Worm (Caenorhabditis elegans) whole organism, L4/young adult: ENCODE results near the gene acp-6.

ENCODE experiments used
- dao-5 ChIP-seq: sonication (generic microtip); optimal IDR thresholded peaks from 2 replicates; lab custom pipeline; 2016; ENCODE audit warnings: missing genotype, missing genetic modification characterization, moderate library complexity, missing compliant biosample characterization
- him-1 ChIP-seq: sonication (generic microtip); optimal IDR thresholded peaks from 2 replicates; lab custom pipeline; 2016; ENCODE audit warnings: missing genotype, missing genetic modification reagents, missing genetic modification characterization, missing compliant biosample characterization

- TF ChIP-seq him-1 (tag; lab: Kevin White, UChicago), result no peak
- no peak for TF ChIP-seq dao-5 (tag; lab: Kevin White, UChicago)
Measured at ce11 chrIV:6427223-6427622, 1.3 kb upstream of the acp-6 start.
